Worm (Caenorhabditis elegans) whole organism, mixed stage, embryonic: ENCODE data around the gene C10A4.9.

ENCODE experiments used
- M03D4.4 ChIP-seq: sonication (generic microtip); optimal IDR thresholded peaks from 2 replicates; lab custom pipeline; 2017; ENCODE audit warnings: mild to moderate bottlenecking, missing genetic modification characterization, missing compliant biosample characterization
- bed-3 ChIP-seq: fragments of 200-800 bp; sonication (Bioruptor generic); optimal IDR thresholded peaks from 3 replicates; lab custom pipeline; 2018; ENCODE audit warnings: mild to moderate bottlenecking, missing genetic modification characterization, moderate library complexity, missing compliant biosample characterization
- blmp-1 ChIP-seq: fragments of 150-350 bp; optimal IDR thresholded peaks from 2 replicates; lab custom pipeline; 2014; ENCODE audit warnings: missing biosample characterization, missing genetic modification characterization
- ceh-39 ChIP-seq: fragments of 150-350 bp; optimal IDR thresholded peaks from 2 replicates; lab custom pipeline; 2014; ENCODE audit warnings: missing biosample characterization, missing genetic modification characterization
- ceh-43 ChIP-seq: fragments of 200-800 bp; sonication (Bioruptor generic); optimal IDR thresholded peaks from 2 replicates; lab custom pipeline; 2018; ENCODE audit warnings: mild to moderate bottlenecking, missing genetic modification characterization, moderate library complexity, missing compliant biosample characterization
- ces-1 ChIP-seq: fragments of 150-350 bp; optimal IDR thresholded peaks from 2 replicates; lab custom pipeline; 2014; ENCODE audit warnings: missing biosample characterization, missing genetic modification reagents, missing genetic modification characterization
- cnd-1 ChIP-seq: fragments of 200-800 bp; sonication (Bioruptor generic); optimal IDR thresholded peaks from 2 replicates; lab custom pipeline; 2018; ENCODE audit warnings: mild to moderate bottlenecking, missing genetic modification characterization, missing compliant biosample characterization
- drap-1 ChIP-seq: fragments of 200-800 bp; sonication (Bioruptor generic); optimal IDR thresholded peaks from 3 replicates; lab custom pipeline; 2018; ENCODE audit warnings: mild to moderate bottlenecking, missing genetic modification characterization, missing compliant biosample characterization
- elt-1 ChIP-seq: sonication (generic microtip); optimal IDR thresholded peaks from 2 replicates; lab custom pipeline; 2017; ENCODE audit warnings: missing genetic modification characterization, mild to moderate bottlenecking, missing compliant biosample characterization, antibody characterized with exemption, moderate library complexity, borderline replicate concordance; ENCODE audit not compliant: insufficient read depth
- elt-3 ChIP-seq: fragments of 150-350 bp; optimal IDR thresholded peaks from 2 replicates; lab custom pipeline; 2014; ENCODE audit warnings: missing biosample characterization, missing genetic modification characterization
- flh-1 ChIP-seq: fragments of 200-800 bp; sonication (Bioruptor generic); optimal IDR thresholded peaks from 2 replicates; lab custom pipeline; 2018; ENCODE audit warnings: mild to moderate bottlenecking, missing genetic modification characterization, moderate library complexity, missing compliant biosample characterization
- ham-2 ChIP-seq: fragments of 200-800 bp; sonication (Bioruptor generic); optimal IDR thresholded peaks from 2 replicates; lab custom pipeline; 2018; ENCODE audit warnings: mild to moderate bottlenecking, missing genetic modification characterization, missing compliant biosample characterization
- hlh-1 ChIP-seq: fragments of 150-350 bp; optimal IDR thresholded peaks from 2 replicates; lab custom pipeline; 2014; ENCODE audit warnings: missing biosample characterization, missing genetic modification reagents, missing genetic modification characterization
- lin-13 ChIP-seq: fragments of 150-350 bp; optimal IDR thresholded peaks from 2 replicates; lab custom pipeline; 2014; ENCODE audit warnings: missing biosample characterization, missing genetic modification characterization
- lin-32 ChIP-seq: fragments of 200-800 bp; sonication (Bioruptor generic); optimal IDR thresholded peaks from 2 replicates; lab custom pipeline; 2018; ENCODE audit warnings: mild to moderate bottlenecking, missing genetic modification characterization, missing compliant biosample characterization
- lsy-2 ChIP-seq: fragments of 150-350 bp; optimal IDR thresholded peaks from 2 replicates; lab custom pipeline; 2014; ENCODE audit warnings: missing biosample characterization, missing genetic modification characterization
- mab-5 ChIP-seq: fragments of 150-350 bp; optimal IDR thresholded peaks from 2 replicates; lab custom pipeline; 2014; ENCODE audit warnings: missing biosample characterization, missing genetic modification characterization
- mep-1 ChIP-seq: fragments of 150-350 bp; optimal IDR thresholded peaks from 2 replicates; lab custom pipeline; 2017; ENCODE audit warnings: missing biosample characterization, missing genetic modification reagents, missing genetic modification characterization, inconsistent platforms
- mls-2 ChIP-seq: sonication (generic microtip); optimal IDR thresholded peaks from 2 replicates; lab custom pipeline; 2016; ENCODE audit warnings: mild to moderate bottlenecking, missing genetic modification characterization, moderate library complexity, missing compliant biosample characterization
- nhr-12 ChIP-seq: fragments of 150-350 bp; optimal IDR thresholded peaks from 2 replicates; lab custom pipeline; 2014; ENCODE audit warnings: missing biosample characterization, missing genetic modification characterization
- nhr-2 ChIP-seq: fragments of 150-350 bp; optimal IDR thresholded peaks from 2 replicates; lab custom pipeline; 2014; ENCODE audit warnings: missing biosample characterization, missing genetic modification characterization
- nhr-237 ChIP-seq: fragments of 150-350 bp; optimal IDR thresholded peaks from 2 replicates; lab custom pipeline; 2014; ENCODE audit warnings: missing biosample characterization, missing genetic modification characterization
- nhr-28 ChIP-seq: fragments of 150-350 bp; optimal IDR thresholded peaks from 2 replicates; lab custom pipeline; 2014; ENCODE audit warnings: missing biosample characterization, missing genetic modification characterization
- nhr-76 ChIP-seq: sonication (generic microtip); optimal IDR thresholded peaks from 2 replicates; lab custom pipeline; 2017; ENCODE audit warnings: missing biosample characterization, missing genetic modification characterization
- pha-4 ChIP-seq: fragments of 150-350 bp; optimal IDR thresholded peaks from 2 replicates; lab custom pipeline; 2018; ENCODE audit warnings: missing biosample characterization, missing genetic modification reagents, missing genetic modification characterization
- sem-2 ChIP-seq: fragments of 200-800 bp; sonication (Bioruptor generic); optimal IDR thresholded peaks from 2 replicates; lab custom pipeline; 2018; ENCODE audit warnings: mild to moderate bottlenecking, missing genetic modification characterization, missing compliant biosample characterization
- snpc-4 ChIP-seq: fragments of 150-350 bp; optimal IDR thresholded peaks from 2 replicates; lab custom pipeline; 2014; ENCODE audit warnings: missing biosample characterization, missing genetic modification characterization
- sptf-1 ChIP-seq: sonication (generic microtip); optimal IDR thresholded peaks from 2 replicates; lab custom pipeline; 2017; ENCODE audit warnings: mild to moderate bottlenecking, missing genetic modification characterization, moderate library complexity, missing compliant biosample characterization
- tbx-8 ChIP-seq: fragments of 200-800 bp; sonication (Bioruptor generic); optimal IDR thresholded peaks from 2 replicates; lab custom pipeline; 2018; ENCODE audit warnings: mild to moderate bottlenecking, missing genetic modification characterization, moderate library complexity, missing compliant biosample characterization
- unc-120 ChIP-seq: sonication (generic microtip); optimal IDR thresholded peaks from 2 replicates; lab custom pipeline; 2017; ENCODE audit warnings: missing genetic modification characterization, missing compliant biosample characterization; ENCODE audit not compliant: poor library complexity, severe bottlenecking
- unc-39 ChIP-seq: fragments of 150-350 bp; optimal IDR thresholded peaks from 2 replicates; lab custom pipeline; 2014; ENCODE audit warnings: missing biosample characterization, missing genetic modification characterization
- unc-62 ChIP-seq: fragments of 150-350 bp; optimal IDR thresholded peaks from 2 replicates; lab custom pipeline; 2014; ENCODE audit warnings: missing biosample characterization, missing genetic modification reagents, missing genetic modification characterization
- zip-8 ChIP-seq: fragments of 150-350 bp; optimal IDR thresholded peaks from 2 replicates; lab custom pipeline; 2014; ENCODE audit warnings: missing biosample characterization, missing genetic modification characterization
- ztf-11 ChIP-seq: fragments of 150-350 bp; optimal IDR thresholded peaks from 2 replicates; lab custom pipeline; 2014; ENCODE audit warnings: missing biosample characterization, missing genetic modification characterization

Gene C10A4.9

ce11 chrX:7466682-7467081 is 46.0 kb downstream of the C10A4.9 start:
- TF ChIP-seq nhr-2 (peak; percentile 54), ces-1 (GFP tag; lab: Kevin White, UChicago) (no peak), cnd-1 (tag; lab: Kevin White, UChicago) (peak; percentile 64), ceh-43 (no peak)
- TF ChIP-seq, all 35 proteins: peak for 2

- TF ChIP-seq nhr-12 (tag; lab: Kevin White, UChicago) (no peak), bed-3 (GFP tag; lab: Kevin White, UChicago) (no peak), nhr-28 (no peak), unc-120 (tag; lab: Kevin White, UChicago) (no peak), pha-4 (tag; lab: Kevin White, UChicago) (no peak), hlh-1 (tag; lab: Kevin White, UChicago) (no peak), ham-2 (GFP tag; lab: Kevin White, UChicago) (no peak), snpc-4 (tag; lab: Kevin White, UChicago) (no peak), ces-1 (GFP tag; lab: Kevin White, UChicago) (no peak), ztf-11 (tag; lab: Kevin White, UChicago) (no peak), tbx-8 (GFP tag; lab: Kevin White, UChicago) (no peak), lsy-2 (tag; lab: Kevin White, UChicago) (no peak), nhr-2 (peak; percentile 85), nhr-76 (tag; lab: Kevin White, UChicago) (no peak), sptf-1 (tag; lab: Kevin White, UChicago) (no peak), zip-8 (peak; percentile 82), blmp-1 (tag; lab: Kevin White, UChicago) (no peak), drap-1 (GFP tag; lab: Kevin White, UChicago) (no peak), flh-1 (GFP tag; lab: Kevin White, UChicago) (no peak), mab-5 (tag; lab: Kevin White, UChicago) (no peak), elt-3 (tag; lab: Kevin White, UChicago) (no peak), mep-1 (tag; lab: Kevin White, UChicago) (no peak), lin-13 (tag; lab: Kevin White, UChicago) (no peak), nhr-237 (no peak), mls-2 (peak; percentile 2), unc-62 (GFP tag; lab: Kevin White, UChicago) (no peak), cnd-1 (tag; lab: Kevin White, UChicago) (peak; percentile 39), ceh-43 (no peak), unc-39 (tag; lab: Kevin White, UChicago) (no peak), M03D4.4 (tag; lab: Kevin White, UChicago) (no peak), lin-32 (GFP tag; lab: Kevin White, UChicago) (no peak), sem-2 (GFP tag; lab: Kevin White, UChicago) (peak; percentile 38), ceh-39 (tag; lab: Kevin White, UChicago) (no peak), elt-1 (tag; lab: Kevin White, UChicago) (no peak)
Observed at ce11 chrX:7469907-7470306, 49.2 kb downstream of the C10A4.9 start.
